Fruit fly (Drosophila melanogaster): Measurements from ENCODE around the gene Or1a.

Gene Or1a

dm6 chrX:345246-345645, 30.3 kb downstream of the Or1a start (continued):
- TF ChIP-seq slbo (GFP tag; IDR thresholded peaks at IDR 0.05) (peak; percentile 34; the same call in 1 of the 2 replicates), MBD-R2 (GFP tag; IDR thresholded peaks at IDR 0.05) (no peak), CG16813 (GFP tag; IDR thresholded peaks at IDR 0.05; ENCODE audit: partially characterized antibody) (no peak), CG6765 (GFP tag; optimal IDR thresholded peaks at IDR 0.05) (no peak), crol (GFP tag; IDR thresholded peaks at IDR 0.05) (no peak), bcd (GFP tag; optimal IDR thresholded peaks at IDR 0.05) (peak; percentile 14), CG15601 (tag; optimal IDR thresholded peaks at IDR 0.05) (no peak), CG5180 (GFP tag; optimal IDR thresholded peaks at IDR 0.05) (peak; percentile 59), CG3281 (GFP tag; optimal IDR thresholded peaks at IDR 0.05) (peak; percentile 34), disco-r (GFP tag; optimal IDR thresholded peaks at IDR 0.05) (no peak), CG6654 (GFP tag; optimal IDR thresholded peaks at IDR 0.05) (no peak), Sox102F (GFP tag; optimal IDR thresholded peaks at IDR 0.05) (peak; percentile 22), ewg (GFP tag; optimal IDR thresholded peaks at IDR 0.05) (no peak), CG15696 (tag; optimal IDR thresholded peaks at IDR 0.05) (no peak), maf-S (GFP tag; optimal IDR thresholded peaks at IDR 0.05) (no peak), al (GFP tag; IDR thresholded peaks at IDR 0.05) (no peak), z (GFP tag; IDR thresholded peaks at IDR 0.05) (no peak), seq (GFP tag; IDR thresholded peaks at IDR 0.05) (no peak), zen2 (GFP tag; IDR thresholded peaks at IDR 0.05; ENCODE audit: partially characterized antibody) (no peak), vnd (GFP tag; IDR thresholded peaks at IDR 0.05; ENCODE audit: partially characterized antibody) (no peak), CG14014 (GFP tag; IDR thresholded peaks at IDR 0.05) (peak; percentile 59; the same call in 1 of the 2 replicates), CG2129 (GFP tag; IDR thresholded peaks at IDR 0.05; ENCODE audit: partially characterized antibody) (no peak), org-1 (GFP tag; optimal IDR thresholded peaks at IDR 0.05) (no peak), MESR4 (GFP tag; optimal IDR thresholded peaks at IDR 0.05) (no peak), CG7839 (tag; optimal IDR thresholded peaks at IDR 0.05) (peak; percentile 41), stwl (tag; optimal IDR thresholded peaks at IDR 0.05) (no peak), CG9817 (tag; optimal IDR thresholded peaks at IDR 0.05) (no peak), CG8359 (GFP tag; optimal IDR thresholded peaks at IDR 0.05; ENCODE audit: borderline replicate concordance) (no peak), sens-2 (GFP tag; IDR thresholded peaks at IDR 0.05) (no peak), hkb (optimal IDR thresholded peaks at IDR 0.05) (no peak), hkb (GFP tag; IDR thresholded peaks at IDR 0.05) (peak; percentile 43; the same call in 1 of the 2 replicates), chm (GFP tag; IDR thresholded peaks at IDR 0.05) (0 out of 2 replicates have a peak, but pooled peaks have one; percentile 37), grau (tag; optimal IDR thresholded peaks at IDR 0.05) (peak; percentile 20), amos (GFP tag; IDR thresholded peaks at IDR 0.05; ENCODE audit: partially characterized antibody) (no peak), CG1529 (GFP tag; optimal IDR thresholded peaks at IDR 0.05) (no peak), CG6689 (GFP tag; IDR thresholded peaks at IDR 0.05) (0 out of 2 replicates have a peak, but pooled peaks have one; percentile 16), CG6813 (GFP tag; optimal IDR thresholded peaks at IDR 0.05) (peak; percentile 12), CG18262 (tag; optimal IDR thresholded peaks at IDR 0.05) (peak; percentile 25), bowl (GFP tag; IDR thresholded peaks at IDR 0.05) (no peak), dpn (GFP tag; optimal IDR thresholded peaks at IDR 0.05) (peak; percentile 19 to 28), bab2 (GFP tag; optimal IDR thresholded peaks at IDR 0.05) (peak; percentile 7), Dip2 (GFP tag; IDR thresholded peaks at IDR 0.05) (no peak), eve (GFP tag; optimal IDR thresholded peaks at IDR 0.05) (no peak), dysf (GFP tag; IDR thresholded peaks at IDR 0.05) (peak; percentile 49; the same call in 1 of the 3 replicates), Hey (tag; optimal IDR thresholded peaks at IDR 0.05) (no peak), ase (GFP tag; IDR thresholded peaks at IDR 0.05) (no peak), sob (GFP tag; IDR thresholded peaks at IDR 0.05) (no peak), toy (GFP tag; IDR thresholded peaks at IDR 0.05) (no peak), CG15479 (GFP tag; optimal IDR thresholded peaks at IDR 0.05) (no peak), Ets65A (GFP tag) (no peak), CG1602 (GFP tag; optimal IDR thresholded peaks at IDR 0.05) (no peak)
